Worm (Caenorhabditis elegans): Measurements from ENCODE around the gene F40F12.3.

DNA sequence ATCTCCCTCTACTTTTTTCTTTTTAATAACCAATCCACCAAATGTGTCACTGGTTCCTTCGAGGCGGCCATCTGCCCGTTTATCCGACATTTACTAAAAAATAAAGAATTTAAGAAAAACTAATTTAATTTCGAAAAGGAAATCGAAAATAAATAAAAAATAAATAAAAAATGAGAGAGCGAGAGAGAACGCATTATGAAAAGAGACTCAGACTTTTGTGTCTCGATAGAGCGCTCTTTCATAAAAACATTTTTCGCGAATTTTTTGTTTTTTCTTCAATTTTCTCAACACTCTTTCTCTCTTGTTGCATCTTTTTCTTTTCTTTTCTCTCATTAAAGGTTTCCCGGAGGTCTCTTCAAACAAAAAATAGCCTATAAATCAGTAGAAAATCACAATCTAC is 35.5 kb upstream of the F40F12.3 start, which contains the start of gene mog-1:
- TF ChIP-seq ama-1 (optimal IDR thresholded peaks at IDR 0.05) (no peak), ces-1 (GFP tag; optimal IDR thresholded peaks at IDR 0.05) (no peak), nhr-237 (tag; optimal IDR thresholded peaks at IDR 0.05) (no peak), mes-2 (tag; optimal IDR thresholded peaks at IDR 0.05; ENCODE audit: poor library complexity, severe bottlenecking) (peak; percentile 17), ztf-11 (tag; optimal IDR thresholded peaks at IDR 0.05) (no peak), snpc-1.2 (GFP tag; IDR thresholded peaks at IDR 0.05) (no peak)
